Fruit fly (Drosophila melanogaster) whole organism, embryonic: ENCODE results near the gene Syt4.

ENCODE experiments used
- CG14050 ChIP-seq: fragments of 200-800 bp; sonication (Bioruptor generic); IDR thresholded peaks from 3 replicates; pipeline ENCODE4 v1.3.6; 2022; ENCODE audit warnings: missing biosample characterization, missing genetic modification characterization
- CG7963 ChIP-seq: fragments of 200-800 bp; sonication (Bioruptor generic); IDR thresholded peaks from 3 replicates; pipeline ENCODE4 v1.3.6; 2022; ENCODE audit warnings: missing biosample characterization, missing genetic modification characterization; ENCODE audit not compliant: partially characterized antibody
- ssp ChIP-seq: fragments of 200-800 bp; sonication (Bioruptor generic); IDR thresholded peaks from 2 replicates; pipeline ENCODE4 v1.3.6; 2022; ENCODE audit warnings: missing biosample characterization, missing genetic modification characterization

DNA sequence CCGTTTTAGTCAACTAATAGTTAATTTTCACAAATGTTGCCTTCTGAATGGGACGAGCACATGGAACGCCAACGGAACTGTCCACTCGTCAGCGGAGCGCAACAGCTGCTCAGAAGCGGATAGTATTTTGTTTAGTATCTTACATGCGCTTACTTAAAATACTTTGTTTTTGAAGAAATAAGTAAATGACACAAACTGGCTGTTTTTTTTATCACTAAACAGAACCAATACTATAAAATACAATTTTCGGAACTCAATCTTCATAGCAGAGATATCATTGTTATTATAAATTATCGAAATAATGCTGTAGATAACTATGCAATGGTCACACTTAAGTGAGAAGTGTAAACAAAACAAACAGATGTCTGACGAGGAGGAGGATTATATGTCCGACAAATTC, 19.0 kb upstream of the Syt4 start, which contains the start of the genes Noc3 and CG10053:
- no peak for TF ChIP-seq CG7963 (GFP tag; lab: Robert Waterston, UW)
- no peak for TF ChIP-seq ssp (GFP tag; lab: Robert Waterston, UW)
- TF ChIP-seq CG14050: no peak
